Worm (Caenorhabditis elegans) whole organism, L3 larva: ENCODE data around the gene E04D5.5.

Experiments
- aly-2 ChIP-seq: fragments of 150-350 bp; optimal IDR thresholded peaks from 2 replicates; lab custom pipeline; 2014; ENCODE audit warnings: missing biosample characterization, missing genetic modification characterization
- elt-2 ChIP-seq: sonication (generic microtip); optimal IDR thresholded peaks from 2 replicates; lab custom pipeline; 2016; ENCODE audit warnings: missing genetic modification reagents, mild to moderate bottlenecking, missing genetic modification characterization, missing compliant biosample characterization
- fkh-10 ChIP-seq: sonication (generic microtip); optimal IDR thresholded peaks from 2 replicates; lab custom pipeline; 2017; ENCODE audit warnings: missing biosample characterization, missing genetic modification reagents, missing genetic modification characterization
- lsy-12 ChIP-seq: sonication (generic microtip); optimal IDR thresholded peaks from 2 replicates; lab custom pipeline; 2016; ENCODE audit warnings: mild to moderate bottlenecking, missing genetic modification characterization, missing compliant biosample characterization
- nhr-11 ChIP-seq: fragments of 150-350 bp; optimal IDR thresholded peaks from 2 replicates; lab custom pipeline; 2014; ENCODE audit warnings: missing biosample characterization, missing genetic modification characterization
- nhr-28 ChIP-seq: fragments of 150-350 bp; optimal IDR thresholded peaks from 2 replicates; lab custom pipeline; 2014; ENCODE audit warnings: missing biosample characterization, missing genetic modification characterization
- nhr-77 ChIP-seq: fragments of 150-350 bp; optimal IDR thresholded peaks from 2 replicates; lab custom pipeline; 2014; ENCODE audit warnings: missing biosample characterization, missing genetic modification characterization
- unc-39 ChIP-seq: sonication (generic microtip); optimal IDR thresholded peaks from 4 replicates; lab custom pipeline; 2017; ENCODE audit warnings: missing biosample characterization, missing genetic modification characterization
- unc-62 ChIP-seq: fragments of 150-350 bp; sonication (generic microtip); optimal IDR thresholded peaks from 4 replicates; lab custom pipeline; 2014; ENCODE audit warnings: missing biosample characterization, missing genetic modification reagents, missing genetic modification characterization
- ztf-4 ChIP-seq: fragments of 150-350 bp; optimal IDR thresholded peaks from 2 replicates; lab custom pipeline; 2014; ENCODE audit warnings: missing biosample characterization, missing genetic modification characterization

- TF ChIP-seq unc-39 (tag; lab: Kevin White, UChicago), result no peak
- no peak for TF ChIP-seq fkh-10 (GFP tag; lab: Kevin White, UChicago)
- no peak for TF ChIP-seq nhr-11 (tag; lab: Kevin White, UChicago)
- TF ChIP-seq aly-2 (tag; lab: Kevin White, UChicago), result no peak
- no peak for TF ChIP-seq nhr-77
- no peak for TF ChIP-seq ztf-4 (tag; lab: Kevin White, UChicago)
- TF ChIP-seq lsy-12, result no peak
- TF ChIP-seq unc-62 (GFP tag; lab: Kevin White, UChicago), result no peak
- no peak for TF ChIP-seq elt-2 (tag; lab: Kevin White, UChicago)
- no peak for TF ChIP-seq nhr-28 (tag; lab: Kevin White, UChicago)
Measured at ce11 chrII:10416332-10416863, 5.3 kb downstream of the E04D5.5 start, which contains the start of gene eif-2A.
